Fruit fly (Drosophila melanogaster) whole organism, pupa: ENCODE measurements around the gene Cnx99A.
A peak's percentile ranks its signal among the peaks of the same experiment; 100 is the strongest.

Experiments used
- CG12605 ChIP-seq: fragments of 200-800 bp; sonication (Bioruptor generic); IDR thresholded peaks from 2 replicates; pipeline ENCODE4 v1.3.6; 2022; ENCODE audit warnings: missing biosample characterization, missing genetic modification characterization
- CG13204 ChIP-seq: fragments of 200-800 bp; sonication (Bioruptor generic); optimal IDR thresholded peaks from 2 replicates; lab custom pipeline; 2018; ENCODE audit warnings: missing biosample characterization, mild to moderate bottlenecking, missing genetic modification characterization, moderate library complexity
- CG15710 ChIP-seq: fragments of 200-800 bp; sonication (Bioruptor generic); optimal IDR thresholded peaks from 2 replicates; lab custom pipeline; 2018; ENCODE audit warnings: missing biosample characterization, mild to moderate bottlenecking, missing genetic modification characterization, moderate library complexity
- CG32121 ChIP-seq: fragments of 200-800 bp; sonication (Bioruptor generic); IDR thresholded peaks from 2 replicates; pipeline ENCODE4 v1.3.6; 2022; ENCODE audit warnings: missing biosample characterization, missing genetic modification characterization
- EcR ChIP-seq: fragments of 200-800 bp; sonication (Bioruptor generic); optimal IDR thresholded peaks from 3 replicates; lab custom pipeline; 2019; ENCODE audit warnings: missing biosample characterization, missing genetic modification characterization, mild to moderate bottlenecking, moderate library complexity, missing genetic modification reagents
- Pif1A ChIP-seq: fragments of 200-800 bp; sonication (Bioruptor generic); optimal IDR thresholded peaks from 3 replicates; lab custom pipeline; 2016; ENCODE audit warnings: missing biosample characterization, missing genetic modification characterization
- Pif1B ChIP-seq: fragments of 200-800 bp; sonication (Bioruptor generic); optimal IDR thresholded peaks from 3 replicates; lab custom pipeline; 2016; ENCODE audit warnings: missing biosample characterization, missing genetic modification characterization
- Snoo ChIP-seq: fragments of 200-800 bp; sonication (Bioruptor generic); optimal IDR thresholded peaks from 3 replicates; lab custom pipeline; 2017; ENCODE audit warnings: missing biosample characterization, mild to moderate bottlenecking, missing genetic modification characterization, inconsistent platforms
- fd96Ca ChIP-seq: fragments of 200-800 bp; sonication (Bioruptor generic); IDR thresholded peaks from 3 replicates; pipeline ENCODE4 v1.3.6; 2022; ENCODE audit warnings: missing biosample characterization, missing genetic modification characterization
- gl ChIP-seq: fragments of 200-800 bp; sonication (Bioruptor generic); optimal IDR thresholded peaks from 2 replicates; lab custom pipeline; 2018; ENCODE audit warnings: missing biosample characterization, mild to moderate bottlenecking, missing genetic modification characterization
- rn ChIP-seq: fragments of 200-800 bp; sonication (Bioruptor generic); IDR thresholded peaks from 2 replicates; pipeline ENCODE4 v1.3.6; 2022; ENCODE audit warnings: missing biosample characterization, missing genetic modification characterization

DNA sequence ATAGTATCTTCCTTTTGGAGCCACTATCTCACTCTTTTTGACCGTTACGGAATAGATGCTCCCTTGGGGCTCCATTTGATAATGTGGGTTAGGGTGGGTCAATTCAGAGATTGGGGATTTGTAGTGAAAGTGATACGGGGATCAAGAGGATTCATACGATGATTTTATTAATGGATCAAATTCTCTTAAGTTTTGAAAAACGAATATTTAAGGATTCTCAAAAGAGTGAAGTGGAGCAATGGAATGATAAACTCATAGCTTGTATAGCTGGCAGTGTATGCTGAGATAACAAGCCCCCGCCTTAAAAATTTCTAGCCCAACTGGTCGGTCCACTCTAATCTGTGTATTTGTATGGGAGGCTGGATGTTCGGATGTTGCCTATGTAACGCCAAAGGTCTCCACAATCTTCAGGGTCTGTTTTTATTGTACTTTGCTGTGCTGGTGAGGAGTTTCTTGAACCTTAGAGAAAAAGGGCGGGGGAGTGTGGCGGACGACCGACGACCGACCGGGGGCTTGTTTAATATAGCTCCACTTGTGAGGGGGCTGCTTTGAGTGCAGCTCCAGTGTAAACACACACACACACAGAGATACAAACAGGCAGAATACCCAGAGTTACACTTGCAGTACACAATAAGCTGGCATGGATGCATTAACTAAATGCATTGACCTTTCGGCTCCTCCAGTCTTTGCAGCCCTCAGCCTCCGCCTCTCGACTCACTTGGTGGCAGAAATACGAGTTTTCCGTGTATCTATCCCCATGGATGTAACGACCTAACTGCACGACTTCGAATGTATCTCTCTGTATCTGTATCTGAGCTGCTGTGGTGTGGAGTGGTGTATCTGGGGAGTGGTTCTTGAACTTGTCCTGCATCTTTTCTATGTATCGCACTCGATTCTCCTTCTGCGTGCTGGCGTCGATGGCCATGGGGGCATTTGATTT lies 38.5 kb downstream of the Cnx99A start:
- TF ChIP-seq CG15710 (tag; lab: Kevin White, UChicago) (peak; percentile 62), fd96Ca (GFP tag; lab: Robert Waterston, UW) (peak; percentile 28; the same call in 1 of the 3 replicates), Snoo (tag; lab: Kevin White, UChicago) (no peak), EcR (GFP tag; lab: Kevin White, UChicago) (peak; percentile 98), CG13204 (peak; percentile 13), rn (GFP tag; lab: Robert Waterston, UW) (0 out of 2 replicates have a peak, but pooled peaks have one; percentile 10), Pif1A (GFP tag; lab: Kevin White, UChicago) (peak; percentile 69), Pif1B (GFP tag; lab: Kevin White, UChicago) (peak; percentile 67), CG12605 (peak; percentile 35; the same call in 1 of the 2 replicates), gl (tag; lab: Kevin White, UChicago) (no peak), CG32121 (no peak)
